Worm (Caenorhabditis elegans): ENCODE data around the gene K08F9.4.

The K08F9.4 gene

DNA sequence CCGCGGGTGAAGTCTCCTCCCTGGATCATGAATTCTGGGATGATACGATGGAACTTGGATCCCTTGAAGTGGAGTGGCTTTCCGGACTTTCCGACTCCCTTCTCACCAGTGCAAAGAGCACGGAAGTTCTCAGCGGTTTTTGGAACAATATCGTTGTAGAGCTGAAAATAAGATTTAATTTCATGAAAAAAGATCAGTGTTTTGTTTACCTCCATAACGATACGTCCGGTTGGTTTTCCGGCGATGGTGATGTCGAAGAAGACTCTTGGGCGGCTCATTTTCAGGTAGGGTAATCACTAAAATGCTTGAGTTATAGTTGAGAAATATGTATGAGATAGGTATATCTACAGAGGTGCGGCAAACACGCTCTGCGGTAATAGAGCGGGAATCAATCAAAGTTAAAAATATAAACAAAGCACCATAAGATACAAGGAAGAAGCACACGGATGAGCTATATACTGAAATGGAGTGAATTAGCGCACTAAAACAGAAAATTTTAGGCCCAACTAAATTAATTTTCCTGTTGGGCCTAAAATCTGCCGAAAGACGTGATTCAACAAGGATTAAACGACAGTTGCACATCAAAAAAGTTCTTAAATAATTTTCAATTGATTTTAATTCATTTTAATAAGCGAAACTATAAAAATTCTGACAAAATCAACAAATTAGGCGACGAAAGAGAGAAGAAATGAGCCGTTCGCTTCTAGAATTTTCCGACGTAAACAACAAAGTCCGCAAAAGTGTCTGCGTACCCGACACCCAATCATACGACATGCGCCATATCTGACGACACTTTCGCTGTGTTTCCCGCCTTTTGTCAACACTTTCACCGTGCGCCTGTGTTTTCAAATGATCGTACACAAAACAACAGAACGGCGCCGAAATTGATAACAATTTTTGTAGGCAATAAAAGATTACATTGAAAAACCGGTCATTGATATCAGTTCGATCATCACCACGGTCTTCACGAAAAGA lies 43.6 kb downstream of the K08F9.4 start, which contains the start of the genes cyn-7 and bath-36 (continued):
- TF ChIP-seq hlh-12 (tag; optimal IDR thresholded peaks at IDR 0.05) (no peak), chd-7 (tag; optimal IDR thresholded peaks at IDR 0.05) (no peak), nhr-80 (tag; optimal IDR thresholded peaks at IDR 0.05) (peak; percentile 80), Y53F4B.3 (GFP tag; IDR thresholded peaks at IDR 0.05) (no peak), B0261.1 (tag; optimal IDR thresholded peaks at IDR 0.05) (peak; percentile 7), ZK185.1 (tag; optimal IDR thresholded peaks at IDR 0.05; ENCODE audit: poor library complexity, severe bottlenecking) (peak; percentile 72), ceh-91 (GFP tag; IDR thresholded peaks at IDR 0.05) (peak; percentile 66), B0035.1 (tag; optimal IDR thresholded peaks at IDR 0.05) (no peak), nhr-179 (tag; optimal IDR thresholded peaks at IDR 0.05) (no peak), F55B11.4 (tag; optimal IDR thresholded peaks at IDR 0.05; ENCODE audit: borderline replicate concordance, insufficient read depth) (no peak), F22D6.2 (tag; optimal IDR thresholded peaks at IDR 0.05) (no peak), unc-130 (GFP tag; optimal IDR thresholded peaks at IDR 0.05) (no peak), zfh-2 (GFP tag; conservative IDR thresholded peaks at IDR 0.05) (no peak), ceh-79 (tag; optimal IDR thresholded peaks at IDR 0.05) (no peak), F52B5.7 (tag; optimal IDR thresholded peaks at IDR 0.05) (no peak), C06A6.2 (GFP tag; conservative IDR thresholded peaks at IDR 0.05) (0 out of 2 replicates have a peak, but pooled peaks have one; percentile 31), pbrm-1 (GFP tag; IDR thresholded peaks at IDR 0.05) (peak; percentile 81), mel-28 (tag; optimal IDR thresholded peaks at IDR 0.05; ENCODE audit: borderline replicate concordance) (no peak), Y53G8AR.9 (GFP tag; conservative IDR thresholded peaks at IDR 0.05) (0 out of 2 replicates have a peak, but pooled peaks have one; percentile 7), madf-3 (GFP tag; IDR thresholded peaks at IDR 0.05) (0 out of 2 replicates have a peak, but pooled peaks have one; percentile 63), K12H6.12 (tag; optimal IDR thresholded peaks at IDR 0.05) (peak; percentile 1), T07F8.4 (tag; optimal IDR thresholded peaks at IDR 0.05) (no peak), bed-2 (GFP tag; IDR thresholded peaks at IDR 0.05) (no peak), ets-4 (GFP tag; optimal IDR thresholded peaks at IDR 0.05) (peak; percentile 10), egl-18 (GFP tag; IDR thresholded peaks at IDR 0.05) (no peak), lsy-27 (tag; optimal IDR thresholded peaks at IDR 0.05; ENCODE audit: borderline replicate concordance, insufficient read depth) (no peak), somi-1 (GFP tag; optimal IDR thresholded peaks at IDR 0.05) (no peak), atf-7 (tag; optimal IDR thresholded peaks at IDR 0.05) (peak; percentile 28), madf-8 (GFP tag; conservative IDR thresholded peaks at IDR 0.05) (peak; percentile 67), F49E8.2 (tag; optimal IDR thresholded peaks at IDR 0.05; ENCODE audit: insufficient read depth) (peak; percentile 15), F23B12.7 (tag; optimal IDR thresholded peaks at IDR 0.05; ENCODE audit: insufficient read depth) (peak; percentile 67), bed-1 (GFP tag; IDR thresholded peaks at IDR 0.05) (no peak), snpc-3.4 (tag; optimal IDR thresholded peaks at IDR 0.05) (peak; percentile 76), attf-5 (GFP tag; optimal IDR thresholded peaks at IDR 0.05) (peak; percentile 56), dpff-1 (tag; optimal IDR thresholded peaks at IDR 0.05) (no peak), F37B4.10 (GFP tag; IDR thresholded peaks at IDR 0.05) (no peak), die-1 (tag; optimal IDR thresholded peaks at IDR 0.05) (no peak), F33H1.4 (GFP tag; IDR thresholded peaks at IDR 0.05) (peak; percentile 56), mes-4 (tag; optimal IDR thresholded peaks at IDR 0.05) (no peak), lin-40 (tag; optimal IDR thresholded peaks at IDR 0.05) (peak; percentile 85), tbx-9 (tag; optimal IDR thresholded peaks at IDR 0.05; ENCODE audit: borderline replicate concordance) (no peak), pha-4 (tag; optimal IDR thresholded peaks at IDR 0.05) (peak; percentile 36), nhr-90 (tag; optimal IDR thresholded peaks at IDR 0.05) (no peak), ztf-28 (GFP tag; IDR thresholded peaks at IDR 0.05) (no peak), C17E4.6 (GFP tag; IDR thresholded peaks at IDR 0.05) (0 out of 2 replicates have a peak, but pooled peaks have one; percentile 26), hsf-1 (GFP tag; IDR thresholded peaks at IDR 0.05) (peak; percentile 99)

Data from whole organism, young adult.